Worm (Caenorhabditis elegans) whole organism, L3 larva: ENCODE results near the gene F53F4.11.

Source experiments
- daf-12 ChIP-seq: fragments of 150-350 bp; optimal IDR thresholded peaks from 2 replicates; lab custom pipeline; 2014; ENCODE audit warnings: missing biosample characterization, missing genetic modification reagents, missing genetic modification characterization
- elt-3 ChIP-seq, 3 experiments: fragments of 150-350 bp in 1 of 3; sonication (generic microtip) in 2 of 3; optimal IDR thresholded peaks; 2 replicates in 2 of 3; 4 replicates in 1 of 3; lab custom pipeline; 2014 to 2017; ENCODE audit warnings: missing biosample characterization in 3 of 3, missing genetic modification characterization in 3 of 3
- fos-1 ChIP-seq: fragments of 150-350 bp; optimal IDR thresholded peaks from 2 replicates; lab custom pipeline; 2014; ENCODE audit warnings: missing biosample characterization, missing genetic modification characterization
- jun-1 ChIP-seq: fragments of 150-350 bp; optimal IDR thresholded peaks from 2 replicates; lab custom pipeline; 2014; ENCODE audit warnings: missing biosample characterization, missing genetic modification reagents, missing genetic modification characterization
- nhr-237 ChIP-seq: fragments of 150-350 bp; optimal IDR thresholded peaks from 2 replicates; lab custom pipeline; 2014; ENCODE audit warnings: missing biosample characterization, missing genetic modification characterization

DNA sequence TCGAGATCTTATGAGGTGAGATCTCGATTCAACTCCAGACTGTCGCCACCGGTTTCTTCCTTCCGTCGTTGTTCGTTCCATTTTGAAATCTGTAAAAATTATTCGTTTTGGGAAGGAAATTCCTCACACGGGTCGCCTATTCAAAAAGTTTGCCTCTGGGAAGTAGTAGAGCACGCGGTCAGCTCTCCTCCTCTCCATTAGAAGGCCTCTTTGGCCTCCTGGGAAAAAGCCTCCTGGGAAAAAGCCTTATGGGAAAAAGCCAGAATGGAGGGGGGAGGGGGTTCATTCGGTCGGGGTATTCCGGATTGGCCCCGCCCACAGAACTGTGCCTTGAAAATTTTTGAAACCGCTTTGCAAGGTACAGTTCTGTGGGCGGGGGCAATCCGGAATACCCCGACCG, 23.3 kb upstream of the F53F4.11 start:
- no peak for TF ChIP-seq daf-12 (tag; lab: Kevin White, UChicago)
- no peak for TF ChIP-seq jun-1
- TF ChIP-seq nhr-237 (tag; lab: Kevin White, UChicago) = no peak
- TF ChIP-seq fos-1 (tag; lab: Kevin White, UChicago) = no peak
- no peak for TF ChIP-seq elt-3 (tag; optimal IDR thresholded peaks at IDR 0.05; lab: Kevin White, UChicago)
